Fruit fly (Drosophila melanogaster) Kc167 (cell line): ENCODE measurements around the gene zfh1.

Source experiments
- Sin3A ChIP-seq: fragments of >200 bp; optimal IDR thresholded peaks from 2 replicates; lab custom pipeline; 2018; ENCODE audit warnings: missing external identifiers
- h ChIP-seq: fragments of >200 bp; optimal IDR thresholded peaks from 3 replicates; lab custom pipeline; 2018; ENCODE audit warnings: missing external identifiers
- insv ChIP-seq: fragments of >200 bp; optimal IDR thresholded peaks from 3 replicates; lab custom pipeline; 2018; ENCODE audit warnings: missing external identifiers
- psq ChIP-seq: fragments of >200 bp; optimal IDR thresholded peaks from 2 replicates; lab custom pipeline; 2017; ENCODE audit warnings: missing external identifiers
- ttk ChIP-seq: sonication (Bioruptor generic); optimal IDR thresholded peaks from 2 replicates; lab custom pipeline; 2017; ENCODE audit warnings: missing external identifiers

DNA sequence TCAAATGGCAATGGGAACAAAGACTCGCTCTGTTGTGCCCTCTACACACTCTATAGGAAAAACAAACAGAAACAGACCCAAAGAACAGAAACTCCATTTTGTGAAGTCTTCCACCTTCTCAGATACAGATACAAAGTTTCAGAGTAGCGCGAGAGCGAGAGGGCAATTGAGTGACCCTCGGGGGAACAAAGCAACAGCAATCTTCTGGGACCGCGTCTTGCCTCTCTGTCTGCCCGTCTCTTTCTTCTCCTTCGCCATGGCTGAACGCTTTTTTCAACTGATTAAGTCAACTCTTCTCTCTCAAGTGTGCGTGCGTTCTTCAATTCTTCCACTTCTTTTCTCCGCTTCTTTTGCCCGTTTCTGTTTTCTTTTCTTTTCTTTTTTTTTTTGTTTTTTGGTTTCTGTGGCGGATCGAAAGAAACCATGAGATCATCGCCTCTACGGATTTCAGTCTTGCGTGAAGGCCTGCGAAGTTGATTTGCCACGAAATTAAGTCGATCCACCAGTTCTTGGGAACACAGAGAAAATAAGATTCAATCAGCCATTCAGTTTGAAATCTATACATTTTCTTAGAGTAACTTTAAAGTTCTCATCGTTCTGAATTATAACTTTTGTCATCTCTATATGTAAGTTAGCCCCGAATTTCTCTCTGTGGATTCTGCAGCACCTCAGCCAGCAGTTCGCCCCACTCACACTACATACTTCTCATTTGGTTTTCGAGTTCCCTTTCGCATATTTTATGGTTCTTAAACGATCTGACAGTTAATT lies 7.2 kb downstream of the zfh1 start:
- no peak for TF ChIP-seq insv (lab: Kevin White, UChicago)
- no peak for TF ChIP-seq ttk
- no peak for TF ChIP-seq Sin3A
- TF ChIP-seq h (lab: Kevin White, UChicago), result no peak
- no peak for TF ChIP-seq psq (lab: Kevin White, UChicago)
